Fruit fly (Drosophila melanogaster) whole organism, embryonic: Measurements from ENCODE around the gene Eip75B.
A peak's percentile ranks its signal among the peaks of the same experiment; 100 is the strongest.

Source experiments
- Antp ChIP-seq: fragments of 200-800 bp; sonication (Bioruptor generic); optimal IDR thresholded peaks from 3 replicates; lab custom pipeline; 2016; ENCODE audit warnings: missing biosample characterization, missing genetic modification characterization
- CG11456 ChIP-seq: fragments of 200-800 bp; sonication (Bioruptor generic); IDR thresholded peaks from 3 replicates; pipeline ENCODE4 v1.3.6; 2022; ENCODE audit warnings: missing biosample characterization, missing genetic modification characterization
- CG11723 ChIP-seq: fragments of 200-800 bp; sonication (Bioruptor generic); optimal IDR thresholded peaks from 2 replicates; lab custom pipeline; 2017; ENCODE audit warnings: missing biosample characterization, mild to moderate bottlenecking, missing genetic modification characterization
- CG12155 ChIP-seq: fragments of 200-800 bp; sonication (Bioruptor generic); optimal IDR thresholded peaks from 3 replicates; lab custom pipeline; 2016; ENCODE audit warnings: missing biosample characterization, missing genetic modification characterization
- CG13123 ChIP-seq: fragments of 200-800 bp; sonication (Bioruptor generic); optimal IDR thresholded peaks from 2 replicates; lab custom pipeline; 2016; ENCODE audit warnings: missing biosample characterization, missing genetic modification characterization
- CG13624 ChIP-seq: fragments of 200-800 bp; sonication (Bioruptor generic); optimal IDR thresholded peaks from 2 replicates; lab custom pipeline; 2016; ENCODE audit warnings: missing biosample characterization, missing genetic modification characterization
- CG13894 ChIP-seq: fragments of 200-800 bp; sonication (Bioruptor generic); optimal IDR thresholded peaks from 3 replicates; lab custom pipeline; 2018; ENCODE audit warnings: missing biosample characterization, mild to moderate bottlenecking, missing genetic modification characterization, moderate library complexity
- CG1602 ChIP-seq: fragments of 200-800 bp; sonication (Bioruptor generic); optimal IDR thresholded peaks from 3 replicates; lab custom pipeline; 2016; ENCODE audit warnings: missing biosample characterization, missing genetic modification characterization
- CG1603 ChIP-seq: fragments of 200-800 bp; sonication (Bioruptor generic); optimal IDR thresholded peaks from 2 replicates; lab custom pipeline; 2019; ENCODE audit warnings: missing biosample characterization, mild to moderate bottlenecking, missing genetic modification characterization, moderate library complexity
- CG17361 ChIP-seq: fragments of 200-800 bp; sonication (Bioruptor generic); IDR thresholded peaks from 3 replicates; pipeline ENCODE4 v1.3.6; 2022; ENCODE audit warnings: missing biosample characterization, missing genetic modification characterization
- CG1832 ChIP-seq: fragments of 200-800 bp; sonication (Bioruptor generic); optimal IDR thresholded peaks from 2 replicates; lab custom pipeline; 2017; ENCODE audit warnings: missing biosample characterization, mild to moderate bottlenecking, missing genetic modification characterization, inconsistent platforms
- CG18476 ChIP-seq: fragments of 200-800 bp; sonication (Bioruptor generic); optimal IDR thresholded peaks from 2 replicates; lab custom pipeline; 2016; ENCODE audit warnings: missing biosample characterization, mild to moderate bottlenecking, missing genetic modification characterization
- CG18619 ChIP-seq: fragments of 200-800 bp; sonication (Bioruptor generic); optimal IDR thresholded peaks from 3 replicates; lab custom pipeline; 2017; ENCODE audit warnings: missing biosample characterization, mild to moderate bottlenecking, missing genetic modification characterization
- CG2120 ChIP-seq: fragments of 200-800 bp; sonication (Bioruptor generic); optimal IDR thresholded peaks from 3 replicates; lab custom pipeline; 2016; ENCODE audit warnings: missing biosample characterization, missing genetic modification characterization
- CG30403 ChIP-seq: fragments of 200-800 bp; sonication (Bioruptor generic); optimal IDR thresholded peaks from 3 replicates; lab custom pipeline; 2016; ENCODE audit warnings: missing biosample characterization, missing genetic modification characterization
- CG31365 ChIP-seq: fragments of 200-800 bp; sonication (Bioruptor generic); optimal IDR thresholded peaks from 2 replicates; lab custom pipeline; 2018; ENCODE audit warnings: missing biosample characterization, mild to moderate bottlenecking, missing genetic modification characterization
- CG3726 ChIP-seq: fragments of 200-800 bp; sonication (Bioruptor generic); IDR thresholded peaks from 3 replicates; pipeline ENCODE4, ENCODE4 v1.3.6; 2022; ENCODE audit warnings: missing biosample characterization, missing genetic modification characterization
- CG5953 ChIP-seq: fragments of 200-800 bp; sonication (Bioruptor generic); IDR thresholded peaks from 2 replicates; pipeline ENCODE4 v1.3.6; 2022; ENCODE audit warnings: missing biosample characterization, missing genetic modification characterization
- CG6683 ChIP-seq: fragments of 200-800 bp; sonication (Bioruptor generic); optimal IDR thresholded peaks from 2 replicates; lab custom pipeline; 2017; ENCODE audit warnings: missing biosample characterization, mild to moderate bottlenecking, missing genetic modification characterization, missing genetic modification reagents
- CG8388 ChIP-seq: fragments of 200-800 bp; sonication (Bioruptor generic); optimal IDR thresholded peaks from 2 replicates; lab custom pipeline; 2019; ENCODE audit warnings: missing biosample characterization, mild to moderate bottlenecking, missing genetic modification characterization, moderate library complexity
- CG9437 ChIP-seq: fragments of 200-800 bp; sonication (Bioruptor generic); optimal IDR thresholded peaks from 2 replicates; lab custom pipeline; 2018; ENCODE audit warnings: missing biosample characterization, mild to moderate bottlenecking, missing genetic modification characterization
- Dek ChIP-seq: fragments of 200-800 bp; sonication (Bioruptor generic); optimal IDR thresholded peaks from 3 replicates; lab custom pipeline; 2019; ENCODE audit warnings: missing biosample characterization, mild to moderate bottlenecking, missing genetic modification characterization, moderate library complexity
- Fer2 ChIP-seq: fragments of 200-800 bp; sonication (Bioruptor generic); optimal IDR thresholded peaks from 2 replicates; lab custom pipeline; 2018; ENCODE audit warnings: missing biosample characterization, mild to moderate bottlenecking, missing genetic modification characterization, moderate library complexity
- H15 ChIP-seq: fragments of 200-800 bp; sonication (Bioruptor generic); IDR thresholded peaks from 3 replicates; pipeline ENCODE4 v1.3.6; 2022; ENCODE audit warnings: missing biosample characterization, missing genetic modification characterization
- HLHmδ ChIP-seq: fragments of 200-800 bp; sonication (Bioruptor generic); optimal IDR thresholded peaks from 2 replicates; lab custom pipeline; 2018; ENCODE audit warnings: missing biosample characterization, mild to moderate bottlenecking, missing genetic modification characterization, moderate library complexity
- Hmr ChIP-seq: fragments of 200-800 bp; sonication (Bioruptor generic); optimal IDR thresholded peaks from 3 replicates; lab custom pipeline; 2017; ENCODE audit warnings: mild to moderate bottlenecking, missing biosample characterization, missing genetic modification reagents, missing genetic modification characterization
- Med ChIP-seq: fragments of 200-800 bp; sonication (Bioruptor generic); peaks from one replicate; lab custom pipeline; 2016; ENCODE audit warnings: missing biosample characterization, missing genetic modification characterization, mild to moderate bottlenecking, inconsistent platforms, moderate library complexity
- Myb ChIP-seq: fragments of 200-800 bp; sonication (Bioruptor generic); optimal IDR thresholded peaks from 2 replicates; lab custom pipeline; 2016; ENCODE audit warnings: missing biosample characterization, missing genetic modification characterization
- NC2α ChIP-seq: fragments of 200-800 bp; sonication (Bioruptor generic); optimal IDR thresholded peaks from 2 replicates; lab custom pipeline; 2016; ENCODE audit warnings: missing biosample characterization, missing genetic modification characterization
- NFAT ChIP-seq: fragments of 200-800 bp; sonication (Bioruptor generic); IDR thresholded peaks from 2 replicates; pipeline ENCODE4 v1.3.6; 2022; ENCODE audit warnings: missing biosample characterization, missing genetic modification characterization
- Neu2 ChIP-seq: fragments of 200-800 bp; sonication (Bioruptor generic); optimal IDR thresholded peaks from 3 replicates; lab custom pipeline; 2016; ENCODE audit warnings: missing biosample characterization, missing genetic modification characterization, borderline replicate concordance
- Nf-YA ChIP-seq: fragments of 200-800 bp; sonication (Bioruptor generic); IDR thresholded peaks from 2 replicates; pipeline ENCODE4 v1.3.6; 2022; ENCODE audit warnings: missing biosample characterization, missing genetic modification characterization
- Sin3A ChIP-seq: fragments of >200 bp; optimal IDR thresholded peaks from 2 replicates; lab custom pipeline; 2018
- Stat92E ChIP-seq, 3 experiments: fragments of >200 bp in 2 of 3; fragments of 200-800 bp in 1 of 3; sonication (Bioruptor generic) in 1 of 3; optimal IDR thresholded peaks; 2 replicates each; lab custom pipeline; 2017 to 2019; ENCODE audit warnings: missing biosample characterization in 3 of 3, missing genetic modification characterization in 3 of 3, mild to moderate bottlenecking in 1 of 3, moderate library complexity in 1 of 3
- bcd ChIP-seq: fragments of 200-800 bp; sonication (Bioruptor generic); optimal IDR thresholded peaks from 2 replicates; lab custom pipeline; 2017; ENCODE audit warnings: missing biosample characterization, mild to moderate bottlenecking, missing genetic modification characterization
- chn ChIP-seq: fragments of 200-800 bp; sonication (Bioruptor generic); optimal IDR thresholded peaks from 2 replicates; lab custom pipeline; 2016; ENCODE audit warnings: missing biosample characterization, missing genetic modification characterization
- dm ChIP-seq: fragments of 200-800 bp; sonication (Bioruptor generic); optimal IDR thresholded peaks from 3 replicates; lab custom pipeline; 2016; ENCODE audit warnings: missing biosample characterization, missing genetic modification characterization
- dysf ChIP-seq: fragments of 200-800 bp; sonication (Bioruptor generic); IDR thresholded peaks from 3 replicates; pipeline ENCODE4 v1.3.6; 2022; ENCODE audit warnings: missing biosample characterization, missing genetic modification characterization
- esg ChIP-seq: fragments of 200-800 bp; sonication (Bioruptor generic); conservative IDR thresholded peaks from 2 replicates; pipeline ENCODE4 v1.3.6; 2022; ENCODE audit warnings: missing biosample characterization, missing genetic modification characterization
- grau ChIP-seq: fragments of 200-800 bp; optimal IDR thresholded peaks from 3 replicates; lab custom pipeline; 2019; ENCODE audit warnings: missing biosample characterization, mild to moderate bottlenecking, missing genetic modification characterization, moderate library complexity
- gsb-n ChIP-seq: fragments of 200-800 bp; sonication (Bioruptor generic); optimal IDR thresholded peaks from 3 replicates; lab custom pipeline; 2018; ENCODE audit warnings: missing biosample characterization, mild to moderate bottlenecking, missing genetic modification characterization
- kni ChIP-seq: fragments of 200-800 bp; sonication (Bioruptor generic); optimal IDR thresholded peaks from 3 replicates; lab custom pipeline; 2017; ENCODE audit warnings: mild to moderate bottlenecking, missing biosample characterization, missing genetic modification reagents, missing genetic modification characterization
- nerfin-2 ChIP-seq: fragments of 200-800 bp; sonication (Bioruptor generic); IDR thresholded peaks from 2 replicates; pipeline ENCODE4 v1.3.6; 2022; ENCODE audit warnings: missing biosample characterization, missing genetic modification characterization; ENCODE audit not compliant: partially characterized antibody
- oc ChIP-seq: fragments of 200-800 bp; sonication (Bioruptor generic); optimal IDR thresholded peaks from 2 replicates; lab custom pipeline; 2018; ENCODE audit warnings: missing biosample characterization, mild to moderate bottlenecking, missing genetic modification characterization, moderate library complexity
- sens-2 ChIP-seq: fragments of 200-800 bp; sonication (Bioruptor generic); IDR thresholded peaks from 2 replicates; pipeline ENCODE4 v1.3.6; 2022; ENCODE audit warnings: missing biosample characterization, missing genetic modification characterization
- sna ChIP-seq: fragments of 200-800 bp; sonication (Bioruptor generic); IDR thresholded peaks from 2 replicates; pipeline ENCODE4 v1.3.6; 2022; ENCODE audit warnings: missing biosample characterization, missing genetic modification characterization; ENCODE audit not compliant: partially characterized antibody
- so ChIP-seq: fragments of 200-800 bp; sonication (Bioruptor generic); IDR thresholded peaks from 3 replicates; pipeline ENCODE4 v1.3.6; 2022; ENCODE audit warnings: missing biosample characterization, missing genetic modification characterization
- sob ChIP-seq: fragments of 200-800 bp; sonication (Bioruptor generic); IDR thresholded peaks from 2 replicates; pipeline ENCODE4 v1.3.6; 2022; ENCODE audit warnings: missing biosample characterization, missing genetic modification characterization
- vfl ChIP-seq: fragments of 200-800 bp; sonication (Bioruptor generic); optimal IDR thresholded peaks from 2 replicates; lab custom pipeline; 2016; ENCODE audit warnings: missing biosample characterization, missing genetic modification characterization

Gene Eip75B

dm6 chr3L:18003054-18003871 lies 61.2 kb downstream of the Eip75B start (continued):
- TF ChIP-seq HLHmδ (GFP tag; lab: Kevin White, UChicago) (no peak), CG1603 (tag; lab: Kevin White, UChicago) (peak; percentile 14), CG9437 (GFP tag; lab: Kevin White, UChicago) (peak; percentile 41), so (no peak), esg (GFP tag; lab: Robert Waterston, UW) (0 out of 2 replicates have a peak, but pooled peaks have one; percentile 9), Nf-YA (no peak), CG6683 (peak; percentile 34), vfl (GFP tag; lab: Kevin White, UChicago) (no peak), gsb-n (tag; lab: Kevin White, UChicago) (peak; percentile 62), Myb (GFP tag; lab: Kevin White, UChicago) (no peak), dm (GFP tag; lab: Kevin White, UChicago) (no peak), CG13624 (GFP tag; lab: Kevin White, UChicago) (no peak), sens-2 (GFP tag; lab: Robert Waterston, UW) (no peak), oc (tag; lab: Kevin White, UChicago) (no peak), CG12155 (GFP tag; lab: Kevin White, UChicago) (peak; percentile 27), grau (peak; percentile 78), NC2α (GFP tag; lab: Kevin White, UChicago) (no peak), NFAT (no peak), CG2120 (GFP tag; lab: Kevin White, UChicago) (peak; percentile 25), sob (GFP tag; lab: Robert Waterston, UW) (no peak), Sin3A (lab: Kevin White, UChicago) (no peak), CG18619 (GFP tag; lab: Kevin White, UChicago) (peak; percentile 49), CG11723 (GFP tag; lab: Kevin White, UChicago) (peak; percentile 17), CG13123 (GFP tag; lab: Kevin White, UChicago) (no peak), CG1602 (GFP tag; lab: Kevin White, UChicago) (peak; percentile 20), kni (no peak), Dek (tag; lab: Kevin White, UChicago) (peak; percentile 77), CG17361 (GFP tag; lab: Robert Waterston, UW) (peak; percentile 76), Antp (GFP tag; lab: Kevin White, UChicago) (no peak), chn (no peak), H15 (GFP tag; lab: Robert Waterston, UW) (no peak), CG1832 (GFP tag; lab: Kevin White, UChicago) (peak; percentile 69), CG18476 (GFP tag; lab: Kevin White, UChicago) (no peak), CG13894 (peak; percentile 52), dysf (GFP tag; lab: Robert Waterston, UW) (peak; percentile 65; the same call in 2 of the 3 replicates), Hmr (peak; percentile 64), sna (GFP tag; lab: Robert Waterston, UW) (no peak), CG30403 (peak; percentile 46), Fer2 (tag; lab: Kevin White, UChicago) (peak; percentile 54), CG31365 (no peak), nerfin-2 (GFP tag; lab: Robert Waterston, UW) (no peak), CG5953 (GFP tag; lab: Robert Waterston, UW) (no peak), CG3726 (no peak), CG8388 (peak; percentile 55), CG11456 (GFP tag; lab: Robert Waterston, UW) (0 out of 3 replicates have a peak, but pooled peaks have one; percentile 5), Stat92E (GFP tag; optimal IDR thresholded peaks at IDR 0.05; lab: Kevin White, UChicago) (no peak), Neu2 (GFP tag; lab: Kevin White, UChicago) (no peak), bcd (peak; percentile 21), Med (GFP tag; lab: Kevin White, UChicago) (peak; percentile 30)
